Worm (Caenorhabditis elegans) whole organism, L2 larva: Measurements from ENCODE around the gene srh-109.

Experiments used
- egl-27 ChIP-seq: sonication (generic microtip); optimal IDR thresholded peaks from 3 replicates; lab custom pipeline; 2017; ENCODE audit warnings: missing biosample characterization, missing genetic modification reagents, missing genetic modification characterization
- lin-11 ChIP-seq: fragments of 150-350 bp; sonication (generic microtip); optimal IDR thresholded peaks from 2 replicates; lab custom pipeline; 2014; ENCODE audit warnings: missing biosample characterization, missing genetic modification characterization, inconsistent platforms, mixed read lengths
- lin-13 ChIP-seq: fragments of 150-350 bp; optimal IDR thresholded peaks from 2 replicates; lab custom pipeline; 2014; ENCODE audit warnings: missing biosample characterization, missing genetic modification reagents, missing genetic modification characterization
- nhr-11 ChIP-seq: fragments of 150-350 bp; optimal IDR thresholded peaks from 2 replicates; lab custom pipeline; 2014; ENCODE audit warnings: missing biosample characterization, missing genetic modification characterization
- unc-62 ChIP-seq: fragments of 150-350 bp; optimal IDR thresholded peaks from 2 replicates; lab custom pipeline; 2014; ENCODE audit warnings: missing biosample characterization, missing genetic modification reagents, missing genetic modification characterization
- ztf-11 ChIP-seq: sonication (generic microtip); optimal IDR thresholded peaks from 2 replicates; lab custom pipeline; 2017; ENCODE audit warnings: missing biosample characterization, missing genetic modification characterization

ce11 chrV:17192238-17192637 is 28.0 kb downstream of the srh-109 start, which contains the start of gene srz-47:
- TF ChIP-seq ztf-11 (tag; lab: Kevin White, UChicago) (no peak), nhr-11 (tag; lab: Kevin White, UChicago) (no peak), lin-13 (no peak), unc-62 (no peak), lin-11 (tag; lab: Kevin White, UChicago) (no peak), egl-27 (tag; lab: Kevin White, UChicago) (no peak)
